Fruit fly (Drosophila melanogaster) whole organism, embryonic: ENCODE measurements around the gene CG46434.

Source experiments
- Abd-B ChIP-seq: fragments of 200-800 bp; sonication (Bioruptor generic); optimal IDR thresholded peaks from 2 replicates; lab custom pipeline; 2018; ENCODE audit warnings: missing biosample characterization, mild to moderate bottlenecking, missing genetic modification characterization, moderate library complexity
- Ada2b ChIP-seq: fragments of 200-800 bp; sonication (Bioruptor generic); IDR thresholded peaks from 2 replicates; pipeline ENCODE4 v1.3.6; 2022; ENCODE audit warnings: missing biosample characterization, missing genetic modification characterization
- CG10267 ChIP-seq: fragments of 200-800 bp; sonication (Bioruptor generic); optimal IDR thresholded peaks from 2 replicates; lab custom pipeline; 2018; ENCODE audit warnings: missing biosample characterization, mild to moderate bottlenecking, missing genetic modification characterization, moderate library complexity
- CG10654 ChIP-seq: fragments of 200-800 bp; sonication (Bioruptor generic); optimal IDR thresholded peaks from 2 replicates; lab custom pipeline; 2016; ENCODE audit warnings: missing biosample characterization, missing genetic modification characterization
- CG11695 ChIP-seq: fragments of 200-800 bp; sonication (Bioruptor generic); IDR thresholded peaks from 3 replicates; pipeline ENCODE4 v1.3.6; 2022; ENCODE audit warnings: missing biosample characterization, missing genetic modification characterization
- CG12219 ChIP-seq: fragments of 200-800 bp; sonication (Bioruptor generic); optimal IDR thresholded peaks from 3 replicates; lab custom pipeline; 2018; ENCODE audit warnings: missing biosample characterization, mild to moderate bottlenecking, missing genetic modification characterization
- CG12659 ChIP-seq: fragments of 200-800 bp; sonication (Bioruptor generic); optimal IDR thresholded peaks from 3 replicates; lab custom pipeline; 2017; ENCODE audit warnings: mild to moderate bottlenecking, missing biosample characterization, missing genetic modification reagents, missing genetic modification characterization
- CG12769 ChIP-seq: fragments of 200-800 bp; sonication (Bioruptor generic); optimal IDR thresholded peaks from 2 replicates; lab custom pipeline; 2019; ENCODE audit warnings: missing biosample characterization, mild to moderate bottlenecking, missing genetic modification characterization, moderate library complexity
- CG15479 ChIP-seq: fragments of 200-800 bp; sonication (Bioruptor generic); optimal IDR thresholded peaks from 3 replicates; lab custom pipeline; 2019; ENCODE audit warnings: missing biosample characterization, mild to moderate bottlenecking, missing genetic modification characterization, moderate library complexity
- CG1647 ChIP-seq: fragments of 200-800 bp; sonication (Bioruptor generic); optimal IDR thresholded peaks from 3 replicates; lab custom pipeline; 2016; ENCODE audit warnings: missing biosample characterization, missing genetic modification characterization
- CG17568 ChIP-seq: fragments of 200-800 bp; sonication (Bioruptor generic); optimal IDR thresholded peaks from 2 replicates; lab custom pipeline; 2018; ENCODE audit warnings: missing biosample characterization, mild to moderate bottlenecking, missing genetic modification characterization, moderate library complexity
- CG18619 ChIP-seq: fragments of 200-800 bp; sonication (Bioruptor generic); optimal IDR thresholded peaks from 3 replicates; lab custom pipeline; 2017; ENCODE audit warnings: missing biosample characterization, mild to moderate bottlenecking, missing genetic modification characterization
- CG4707 ChIP-seq: fragments of 200-800 bp; sonication (Bioruptor generic); optimal IDR thresholded peaks from 2 replicates; lab custom pipeline; 2018; ENCODE audit warnings: missing biosample characterization, mild to moderate bottlenecking, missing genetic modification characterization, moderate library complexity
- CG6654 ChIP-seq: fragments of 200-800 bp; sonication (Bioruptor generic); optimal IDR thresholded peaks from 2 replicates; lab custom pipeline; 2017; ENCODE audit warnings: missing biosample characterization, mild to moderate bottlenecking, missing genetic modification characterization
- CG6813 ChIP-seq: fragments of 200-800 bp; sonication (Bioruptor generic); optimal IDR thresholded peaks from 2 replicates; lab custom pipeline; 2017; ENCODE audit warnings: missing biosample characterization, missing genetic modification characterization, mild to moderate bottlenecking, moderate library complexity, missing genetic modification reagents
- CG8290 ChIP-seq, 3 experiments: fragments of 200-800 bp; sonication (Bioruptor generic); optimal IDR thresholded peaks; 2 replicates each; lab custom pipeline; 2016 to 2019; ENCODE audit warnings: missing biosample characterization in 3 of 3, missing genetic modification characterization in 3 of 3, mild to moderate bottlenecking in 2 of 3, moderate library complexity in 1 of 3
- CG9609 ChIP-seq: fragments of 200-800 bp; sonication (Bioruptor generic); optimal IDR thresholded peaks from 3 replicates; lab custom pipeline; 2016; ENCODE audit warnings: missing biosample characterization, missing genetic modification characterization
- CG9817 ChIP-seq: fragments of 200-800 bp; sonication (Bioruptor generic); optimal IDR thresholded peaks from 2 replicates; lab custom pipeline; 2018; ENCODE audit warnings: missing biosample characterization, mild to moderate bottlenecking, missing genetic modification characterization, moderate library complexity
- CrebB ChIP-seq: fragments of 200-800 bp; sonication (Bioruptor generic); optimal IDR thresholded peaks from 3 replicates; lab custom pipeline; 2018; ENCODE audit warnings: missing biosample characterization, mild to moderate bottlenecking, missing genetic modification characterization
- Deaf1 ChIP-seq: fragments of 200-800 bp; optimal IDR thresholded peaks from 3 replicates; lab custom pipeline; 2019; ENCODE audit warnings: missing biosample characterization, mild to moderate bottlenecking, missing genetic modification characterization, moderate library complexity
- Dp ChIP-seq: fragments of 200-800 bp; sonication (Bioruptor generic); optimal IDR thresholded peaks from 2 replicates; lab custom pipeline; 2018; ENCODE audit warnings: missing biosample characterization, mild to moderate bottlenecking, missing genetic modification characterization, moderate library complexity
- HLH54F ChIP-seq: fragments of 200-800 bp; sonication (Bioruptor generic); optimal IDR thresholded peaks from 3 replicates; lab custom pipeline; 2016; ENCODE audit warnings: missing biosample characterization, missing genetic modification characterization
- HLHmδ ChIP-seq: fragments of 200-800 bp; sonication (Bioruptor generic); optimal IDR thresholded peaks from 2 replicates; lab custom pipeline; 2018; ENCODE audit warnings: missing biosample characterization, mild to moderate bottlenecking, missing genetic modification characterization, moderate library complexity
- Jarid2 ChIP-seq: fragments of 200-800 bp; sonication (Bioruptor generic); optimal IDR thresholded peaks from 3 replicates; lab custom pipeline; 2017; ENCODE audit warnings: mild to moderate bottlenecking, missing biosample characterization, missing genetic modification reagents, missing genetic modification characterization
- Lpt ChIP-seq: fragments of >200 bp; optimal IDR thresholded peaks from 2 replicates; lab custom pipeline; 2018; ENCODE audit warnings: missing biosample characterization, missing genetic modification characterization
- NC2α ChIP-seq: fragments of 200-800 bp; sonication (Bioruptor generic); optimal IDR thresholded peaks from 2 replicates; lab custom pipeline; 2016; ENCODE audit warnings: missing biosample characterization, missing genetic modification characterization
- NC2β ChIP-seq: fragments of 200-800 bp; sonication (Bioruptor generic); optimal IDR thresholded peaks from 2 replicates; lab custom pipeline; 2016; ENCODE audit warnings: missing biosample characterization, missing genetic modification characterization
- Nf-YB ChIP-seq: fragments of 200-800 bp; sonication (Bioruptor generic); optimal IDR thresholded peaks from 3 replicates; lab custom pipeline; 2019; ENCODE audit warnings: missing biosample characterization, mild to moderate bottlenecking, missing genetic modification characterization, moderate library complexity
- Stat92E ChIP-seq, 3 experiments: fragments of >200 bp in 2 of 3; fragments of 200-800 bp in 1 of 3; sonication (Bioruptor generic) in 1 of 3; optimal IDR thresholded peaks; 2 replicates each; lab custom pipeline; 2017 to 2019; ENCODE audit warnings: missing biosample characterization in 3 of 3, missing genetic modification characterization in 3 of 3, mild to moderate bottlenecking in 1 of 3, moderate library complexity in 1 of 3
- YL-1 ChIP-seq: fragments of 200-800 bp; sonication (Bioruptor generic); optimal IDR thresholded peaks from 3 replicates; lab custom pipeline; 2017; ENCODE audit warnings: missing biosample characterization, mild to moderate bottlenecking, missing genetic modification characterization
- cad ChIP-seq: fragments of >200 bp; optimal IDR thresholded peaks from 2 replicates; lab custom pipeline; 2017; ENCODE audit warnings: missing biosample characterization, missing genetic modification characterization
- dpn ChIP-seq, 2 experiments: fragments of 200-800 bp; sonication (Bioruptor generic); optimal IDR thresholded peaks; 3 replicates each; lab custom pipeline; 2016; ENCODE audit warnings: missing biosample characterization in 2 of 2, missing genetic modification characterization in 2 of 2
- grn ChIP-seq: fragments of 200-800 bp; sonication (Bioruptor generic); optimal IDR thresholded peaks from 3 replicates; lab custom pipeline; 2017; ENCODE audit warnings: missing biosample characterization, missing genetic modification characterization
- insv ChIP-seq, 2 experiments: fragments of 200-800 bp; sonication (Bioruptor generic); optimal IDR thresholded peaks; 3 replicates each; lab custom pipeline; 2016 to 2018; ENCODE audit warnings: missing biosample characterization in 2 of 2, missing genetic modification characterization in 2 of 2
- knrl ChIP-seq: fragments of 200-800 bp; sonication (Bioruptor generic); IDR thresholded peaks from 3 replicates; pipeline ENCODE4 v1.3.6; 2022; ENCODE audit warnings: missing biosample characterization, missing genetic modification characterization; ENCODE audit not compliant: partially characterized antibody
- lab ChIP-seq: fragments of 200-800 bp; sonication (Bioruptor generic); optimal IDR thresholded peaks from 3 replicates; lab custom pipeline; 2017; ENCODE audit warnings: missing biosample characterization, missing genetic modification characterization, mild to moderate bottlenecking, moderate library complexity, missing genetic modification reagents
- mld ChIP-seq: fragments of 200-800 bp; sonication (Bioruptor generic); IDR thresholded peaks from 3 replicates; pipeline ENCODE4 v1.3.6; 2022; ENCODE audit warnings: missing biosample characterization, missing genetic modification characterization; ENCODE audit not compliant: partially characterized antibody
- rib ChIP-seq: fragments of 200-800 bp; sonication (Bioruptor generic); IDR thresholded peaks from 2 replicates; pipeline ENCODE4 v1.3.6; 2022; ENCODE audit warnings: missing biosample characterization, missing genetic modification characterization
- slbo ChIP-seq: fragments of 200-800 bp; sonication (Bioruptor generic); IDR thresholded peaks from 2 replicates; pipeline ENCODE4 v1.3.6; 2022; ENCODE audit warnings: missing biosample characterization, missing genetic modification characterization
- sna ChIP-seq: fragments of 200-800 bp; sonication (Bioruptor generic); IDR thresholded peaks from 2 replicates; pipeline ENCODE4 v1.3.6; 2022; ENCODE audit warnings: missing biosample characterization, missing genetic modification characterization; ENCODE audit not compliant: partially characterized antibody
- sob ChIP-seq: fragments of 200-800 bp; sonication (Bioruptor generic); IDR thresholded peaks from 2 replicates; pipeline ENCODE4 v1.3.6; 2022; ENCODE audit warnings: missing biosample characterization, missing genetic modification characterization
- tap ChIP-seq: fragments of 200-800 bp; optimal IDR thresholded peaks from 3 replicates; lab custom pipeline; 2019; ENCODE audit warnings: missing biosample characterization, mild to moderate bottlenecking, missing genetic modification characterization, moderate library complexity
- tio ChIP-seq: fragments of 200-800 bp; sonication (Bioruptor generic); optimal IDR thresholded peaks from 2 replicates; lab custom pipeline; 2017; ENCODE audit warnings: missing biosample characterization, missing genetic modification characterization, inconsistent platforms
- tna ChIP-seq: fragments of 200-800 bp; sonication (Bioruptor generic); IDR thresholded peaks from 2 replicates; pipeline ENCODE4 v1.3.6; 2022; ENCODE audit warnings: missing biosample characterization, missing genetic modification characterization; ENCODE audit not compliant: partially characterized antibody
- trem ChIP-seq: fragments of 200-800 bp; optimal IDR thresholded peaks from 3 replicates; lab custom pipeline; 2019; ENCODE audit warnings: missing biosample characterization, mild to moderate bottlenecking, missing genetic modification characterization, moderate library complexity
- ttk ChIP-seq: fragments of 200-800 bp; sonication (Bioruptor generic); IDR thresholded peaks from 2 replicates; pipeline ENCODE4 v2.1.2; 2022; ENCODE audit warnings: missing biosample characterization, missing genetic modification characterization
- wek ChIP-seq: fragments of 200-800 bp; sonication (Bioruptor generic); optimal IDR thresholded peaks from 3 replicates; lab custom pipeline; 2018; ENCODE audit warnings: missing biosample characterization, mild to moderate bottlenecking, missing genetic modification characterization, moderate library complexity

Gene CG46434

dm6 chr3L:19552136-19552773, 8.2 kb upstream of the CG46434 start, which contains the start of the genes Ltn1 and CG9300 (continued):
- TF ChIP-seq mld (GFP tag; lab: Robert Waterston, UW) (0 out of 3 replicates have a peak, but pooled peaks have one; percentile 33), sob (peak; percentile 52; the same call in 1 of the 2 replicates), CG15479 (GFP tag; lab: Kevin White, UChicago) (no peak), CG12659 (peak; percentile 77), cad (GFP tag; lab: Kevin White, UChicago) (peak; percentile 72), CG6654 (GFP tag; lab: Kevin White, UChicago) (no peak), Nf-YB (no peak), HLH54F (GFP tag; lab: Kevin White, UChicago) (peak; percentile 26), sna (GFP tag; lab: Robert Waterston, UW) (peak; percentile 57; the same call in 1 of the 2 replicates), NC2β (peak; percentile 54), tna (0 out of 2 replicates have a peak, but pooled peaks have one; percentile 33), YL-1 (GFP tag; lab: Kevin White, UChicago) (peak; percentile 99), ttk (GFP tag; lab: Robert Waterston, UW) (no peak), Lpt (GFP tag; lab: Kevin White, UChicago) (no peak), CG12219 (GFP tag; lab: Kevin White, UChicago) (no peak), NC2α (peak; percentile 10), insv (GFP tag; optimal IDR thresholded peaks at IDR 0.05; lab: Kevin White, UChicago) (peak in 1 of 2 experiments; percentile 55), CG8290 (GFP tag; optimal IDR thresholded peaks at IDR 0.05; lab: Kevin White, UChicago) (no peak), CG8290 (tag; optimal IDR thresholded peaks at IDR 0.05; lab: Kevin White, UChicago) (no peak), CG9817 (peak; percentile 6), Jarid2 (GFP tag; lab: Kevin White, UChicago) (peak; percentile 49), CG10654 (GFP tag; lab: Kevin White, UChicago) (peak; percentile 5), rib (no peak), CG17568 (no peak), CG4707 (GFP tag; lab: Kevin White, UChicago) (peak; percentile 28), CG9609 (GFP tag; lab: Kevin White, UChicago) (peak; percentile 28), CG12769 (tag; lab: Kevin White, UChicago) (no peak), CG10267 (tag; lab: Kevin White, UChicago) (no peak), wek (peak; percentile 40), tap (tag; lab: Kevin White, UChicago) (no peak), HLHmδ (GFP tag; lab: Kevin White, UChicago) (peak; percentile 74), trem (tag; lab: Kevin White, UChicago) (peak; percentile 76), grn (GFP tag; lab: Kevin White, UChicago) (no peak), CG6813 (no peak), Ada2b (GFP tag; lab: Robert Waterston, UW) (no peak), knrl (GFP tag; lab: Robert Waterston, UW) (peak; percentile 56), Deaf1 (tag; lab: Kevin White, UChicago) (no peak), CG11695 (GFP tag; lab: Robert Waterston, UW) (0 out of 3 replicates have a peak, but pooled peaks have one; percentile 14), Dp (GFP tag; lab: Kevin White, UChicago) (peak; percentile 65), dpn (GFP tag; optimal IDR thresholded peaks at IDR 0.05; lab: Kevin White, UChicago) (peak; percentile 30 to 35), Abd-B (GFP tag; lab: Kevin White, UChicago) (no peak), slbo (GFP tag; lab: Robert Waterston, UW) (peak; percentile 25; the same call in 1 of the 2 replicates), CrebB (tag; lab: Kevin White, UChicago) (peak; percentile 41), Stat92E (GFP tag; optimal IDR thresholded peaks at IDR 0.05; lab: Kevin White, UChicago) (no peak), CG18619 (GFP tag; lab: Kevin White, UChicago) (no peak), tio (GFP tag; lab: Kevin White, UChicago) (no peak), lab (GFP tag; lab: Kevin White, UChicago) (no peak), CG1647 (GFP tag; lab: Kevin White, UChicago) (no peak)
